Worm (Caenorhabditis elegans) whole organism, L4 larva: Measurements from ENCODE around the gene F38E1.10.

ENCODE experiments used
- F26F4.8 ChIP-seq: fragments of 200-800 bp; sonication (Bioruptor generic); conservative IDR thresholded peaks from 2 replicates; pipeline ENCODE4 v1.3.6; 2022; ENCODE audit warnings: missing genetic modification characterization, missing compliant biosample characterization
- F49E8.2 ChIP-seq: sonication (generic microtip); optimal IDR thresholded peaks from 2 replicates; lab custom pipeline; 2016; ENCODE audit warnings: missing compliant biosample characterization, mild to moderate bottlenecking, missing genetic modification characterization, borderline replicate concordance
- Y48G9A.11 ChIP-seq: fragments of 200-800 bp; sonication (Bioruptor generic); IDR thresholded peaks from 2 replicates; pipeline ENCODE4 v1.3.6; 2022; ENCODE audit warnings: missing genetic modification reagents, missing genetic modification characterization, missing compliant biosample characterization
- Y5F2A.4 ChIP-seq: fragments of 200-800 bp; sonication (Bioruptor generic); optimal IDR thresholded peaks from 2 replicates; lab custom pipeline; 2018; ENCODE audit warnings: mild to moderate bottlenecking, missing genetic modification characterization, missing compliant biosample characterization
- ZK337.2 ChIP-seq: fragments of 200-800 bp; sonication (Bioruptor generic); IDR thresholded peaks from 2 replicates; pipeline ENCODE4 v1.3.6; 2022; ENCODE audit warnings: missing genetic modification reagents, missing genetic modification characterization, missing compliant biosample characterization
- aha-1 ChIP-seq: fragments of 150-350 bp; peaks from one replicate; lab custom pipeline; 2014; ENCODE audit warnings: missing biosample characterization, missing genetic modification characterization
- ama-1 ChIP-seq: fragments of 150-350 bp; optimal IDR thresholded peaks from 2 replicates; lab custom pipeline; 2014; ENCODE audit warnings: inconsistent platforms, mixed read lengths
- arid-1 ChIP-seq: fragments of 200-800 bp; sonication (Bioruptor generic); conservative IDR thresholded peaks from 2 replicates; pipeline ENCODE4 v1.3.6; 2022; ENCODE audit warnings: missing genetic modification reagents, missing genetic modification characterization, missing compliant biosample characterization
- attf-4 ChIP-seq: sonication (generic microtip); optimal IDR thresholded peaks from 3 replicates; lab custom pipeline; 2017; ENCODE audit warnings: missing biosample characterization, missing genetic modification characterization
- ceh-20 ChIP-seq: fragments of 200-800 bp; sonication (Bioruptor generic); IDR thresholded peaks from 2 replicates; pipeline ENCODE4 v1.3.6; 2022; ENCODE audit warnings: missing genetic modification reagents, missing genetic modification characterization, missing compliant biosample characterization
- ceh-32 ChIP-seq: sonication (generic microtip); optimal IDR thresholded peaks from 2 replicates; lab custom pipeline; 2016; ENCODE audit warnings: mild to moderate bottlenecking, missing genetic modification characterization, missing compliant biosample characterization; ENCODE audit not compliant: poor library complexity
- ceh-44 ChIP-seq: fragments of 200-800 bp; sonication (Bioruptor generic); IDR thresholded peaks from 2 replicates; pipeline ENCODE4 v1.3.6; 2022; ENCODE audit warnings: missing genetic modification reagents, missing genetic modification characterization, missing compliant biosample characterization
- ctbp-1 ChIP-seq: fragments of 200-800 bp; sonication (Bioruptor generic); IDR thresholded peaks from 2 replicates; pipeline ENCODE4 v1.3.6; 2022; ENCODE audit warnings: missing genetic modification reagents, missing genetic modification characterization, missing compliant biosample characterization
- daf-16 ChIP-seq, 3 experiments: sonication (generic microtip); optimal IDR thresholded peaks; 2 replicates each; lab custom pipeline; 2016 to 2017; ENCODE audit warnings: missing genetic modification characterization in 3 of 3, missing genetic modification reagents in 3 of 3, mild to moderate bottlenecking in 2 of 3, missing compliant biosample characterization in 2 of 3, missing biosample characterization in 1 of 3, moderate library complexity in 1 of 3
- daf-19 ChIP-seq: fragments of 200-800 bp; sonication (Bioruptor generic); conservative IDR thresholded peaks from 2 replicates; pipeline ENCODE4 v1.3.6; 2022; ENCODE audit warnings: missing genetic modification characterization, missing compliant biosample characterization
- dve-1 ChIP-seq: sonication (generic microtip); optimal IDR thresholded peaks from 2 replicates; lab custom pipeline; 2017; ENCODE audit warnings: antibody characterized with exemption, mild to moderate bottlenecking, missing genetic modification characterization, missing compliant biosample characterization; ENCODE audit not compliant: insufficient read depth
- egl-27 ChIP-seq: sonication (generic microtip); optimal IDR thresholded peaks from 3 replicates; lab custom pipeline; 2017; ENCODE audit warnings: missing biosample characterization, missing genetic modification reagents, missing genetic modification characterization
- gei-8 ChIP-seq: fragments of 200-800 bp; sonication (Bioruptor generic); optimal IDR thresholded peaks from 2 replicates; lab custom pipeline; 2018; ENCODE audit warnings: mild to moderate bottlenecking, missing genetic modification characterization, missing compliant biosample characterization
- hlh-11 ChIP-seq: fragments of 200-800 bp; sonication (Bioruptor generic); optimal IDR thresholded peaks from 2 replicates; lab custom pipeline; 2018; ENCODE audit warnings: mild to moderate bottlenecking, missing genetic modification characterization, missing compliant biosample characterization
- hlh-30 ChIP-seq: sonication (generic microtip); optimal IDR thresholded peaks from 2 replicates; lab custom pipeline; 2017; ENCODE audit warnings: antibody characterized with exemption, mild to moderate bottlenecking, missing genetic modification characterization, missing compliant biosample characterization; ENCODE audit not compliant: insufficient read depth
- lin-13 ChIP-seq: fragments of 150-350 bp; optimal IDR thresholded peaks from 2 replicates; lab custom pipeline; 2014; ENCODE audit warnings: missing biosample characterization, missing genetic modification reagents, missing genetic modification characterization
- lin-38 ChIP-seq: fragments of 200-800 bp; sonication (Bioruptor generic); IDR thresholded peaks from 2 replicates; pipeline ENCODE4 v1.3.6; 2022; ENCODE audit warnings: missing genetic modification reagents, missing genetic modification characterization, missing compliant biosample characterization
- mep-1 ChIP-seq: fragments of 150-350 bp; sonication (generic microtip); optimal IDR thresholded peaks from 3 replicates; lab custom pipeline; 2014; ENCODE audit warnings: missing biosample characterization, missing genetic modification characterization
- mxl-3 ChIP-seq: fragments of 200-800 bp; sonication (Bioruptor generic); optimal IDR thresholded peaks from 2 replicates; lab custom pipeline; 2018; ENCODE audit warnings: mild to moderate bottlenecking, missing genetic modification characterization, missing compliant biosample characterization
- nhr-10 ChIP-seq: fragments of 150-350 bp; optimal IDR thresholded peaks from 2 replicates; lab custom pipeline; 2014; ENCODE audit warnings: missing biosample characterization, missing genetic modification characterization
- nhr-102 ChIP-seq: sonication (generic microtip); optimal IDR thresholded peaks from 2 replicates; lab custom pipeline; 2016; ENCODE audit warnings: mild to moderate bottlenecking, missing genetic modification characterization, moderate library complexity, missing compliant biosample characterization
- nhr-237 ChIP-seq: sonication (generic microtip); optimal IDR thresholded peaks from 2 replicates; lab custom pipeline; 2017; ENCODE audit warnings: missing biosample characterization, missing genetic modification characterization
- nhr-28 ChIP-seq: fragments of 150-350 bp; optimal IDR thresholded peaks from 2 replicates; lab custom pipeline; 2014; ENCODE audit warnings: missing biosample characterization, missing genetic modification characterization
- nhr-76 ChIP-seq: fragments of 150-350 bp; optimal IDR thresholded peaks from 2 replicates; lab custom pipeline; 2014; ENCODE audit warnings: missing biosample characterization, missing genetic modification characterization
- pha-4 ChIP-seq, 2 experiments: fragments of 150-350 bp in 1 of 2; fragments of 200-800 bp in 1 of 2; sonication (Bioruptor generic) in 1 of 2; IDR thresholded peaks in 1 of 2; optimal IDR thresholded peaks in 1 of 2; 2 replicates each; pipeline versions ENCODE4 v1.3.6 to Lab custom; 2014 to 2022; ENCODE audit warnings: missing genetic modification characterization in 2 of 2, missing genetic modification reagents in 2 of 2, missing biosample characterization in 1 of 2, missing compliant biosample characterization in 1 of 2
- snpc-1.2 ChIP-seq: fragments of 200-800 bp; sonication (Bioruptor generic); IDR thresholded peaks from 2 replicates; pipeline ENCODE4 v1.3.6; 2022; ENCODE audit warnings: missing genetic modification reagents, missing genetic modification characterization, missing compliant biosample characterization
- snpc-4 ChIP-seq: fragments of 150-350 bp; optimal IDR thresholded peaks from 2 replicates; lab custom pipeline; 2014; ENCODE audit warnings: missing biosample characterization, missing genetic modification characterization
- spr-1 ChIP-seq: sonication (generic microtip); optimal IDR thresholded peaks from 2 replicates; lab custom pipeline; 2016; ENCODE audit warnings: mild to moderate bottlenecking, missing genetic modification characterization, missing compliant biosample characterization
- tra-1 ChIP-seq: fragments of 200-800 bp; sonication (Bioruptor generic); IDR thresholded peaks from 2 replicates; pipeline ENCODE4 v1.3.6; 2022; ENCODE audit warnings: missing genetic modification reagents, missing genetic modification characterization, missing compliant biosample characterization
- unc-130 ChIP-seq: sonication (generic microtip); optimal IDR thresholded peaks from 2 replicates; lab custom pipeline; 2016; ENCODE audit warnings: missing genetic modification reagents, missing genetic modification characterization, missing compliant biosample characterization
- unc-62 ChIP-seq, 3 experiments: fragments of 150-350 bp in 1 of 3; sonication (generic microtip); optimal IDR thresholded peaks in 2 of 3; peaks in 1 of 3; 1 replicate in 1 of 3; 2 replicates in 2 of 3; lab custom pipeline; 2014 to 2017; ENCODE audit warnings: missing biosample characterization in 3 of 3, missing genetic modification characterization in 3 of 3, missing genetic modification reagents in 3 of 3, missing genotype in 1 of 3
- vab-7 ChIP-seq: fragments of 200-800 bp; sonication (Bioruptor generic); IDR thresholded peaks from 2 replicates; pipeline ENCODE4 v1.3.6; 2022; ENCODE audit warnings: missing genetic modification reagents, missing genetic modification characterization, missing compliant biosample characterization
- zfp-3 ChIP-seq: fragments of 200-800 bp; sonication (Bioruptor generic); conservative IDR thresholded peaks from 2 replicates; pipeline ENCODE4 v1.3.6; 2022; ENCODE audit warnings: missing genetic modification reagents, missing genetic modification characterization, missing compliant biosample characterization
- ztf-7 ChIP-seq: fragments of 150-350 bp; optimal IDR thresholded peaks from 2 replicates; lab custom pipeline; 2014; ENCODE audit warnings: missing biosample characterization, missing genetic modification characterization

Gene F38E1.10

ce11 chrV:8414036-8414728 lies 38.9 kb upstream of the F38E1.10 start, which contains the start of gene pos-1:
pos-1 (plus strand) TSS chrV:8414086.
- no peak for TF ChIP-seq zfp-3 (GFP tag; lab: Robert Waterston, UW)
- no peak for TF ChIP-seq ceh-32
- TF ChIP-seq aha-1, result peak; percentile 97
- no peak for TF ChIP-seq snpc-1.2
- no peak for TF ChIP-seq egl-27 (tag; lab: Kevin White, UChicago)
- TF ChIP-seq attf-4 (tag; lab: Kevin White, UChicago), result no peak
- no peak for TF ChIP-seq tra-1 (GFP tag; lab: Robert Waterston, UW)
- TF ChIP-seq, all 104 proteins: peak for 1

- TF ChIP-seq Y48G9A.11 (peak; percentile 90), ceh-32 (no peak), lin-38 (GFP tag; lab: Robert Waterston, UW) (peak; percentile 97), attf-4 (tag; lab: Kevin White, UChicago) (no peak), nhr-76 (tag; lab: Kevin White, UChicago) (no peak), snpc-1.2 (peak; percentile 71), hlh-11 (tag; lab: Kevin White, UChicago) (no peak), unc-130 (peak; percentile 86), ctbp-1 (GFP tag; lab: Robert Waterston, UW) (no peak), F26F4.8 (no peak), nhr-237 (tag; lab: Kevin White, UChicago) (no peak), daf-19 (GFP tag; lab: Robert Waterston, UW) (no peak), F49E8.2 (peak; percentile 88), ceh-20 (GFP tag; lab: Robert Waterston, UW) (no peak)
These were observed 38.2 kb upstream of the F38E1.10 start, which contains the start of gene vha-18 for ce11 chrV:8413432-8414021. vha-18 (minus strand) TSS chrV:8413482.

- no peak for TF ChIP-seq snpc-1.2
- TF ChIP-seq lin-13 (GFP tag; lab: Kevin White, UChicago), result no peak
- TF ChIP-seq unc-62 (GFP tag; optimal IDR thresholded peaks at IDR 0.05 in 1 of 2; lab: Kevin White, UChicago), result peak in 1 of 2 experiments; percentile 93
- no peak for TF ChIP-seq unc-62 (tag; optimal IDR thresholded peaks at IDR 0.05; lab: Kevin White, UChicago)
- no peak for TF ChIP-seq mep-1 (tag; lab: Kevin White, UChicago)
- no peak for TF ChIP-seq nhr-10
- TF ChIP-seq ama-1 (lab: Kevin White, UChicago), result no peak
- no peak for TF ChIP-seq Y5F2A.4 (GFP tag; lab: Kevin White, UChicago)
- no peak for TF ChIP-seq vab-7 (GFP tag; lab: Robert Waterston, UW)
These were observed 35.1 kb upstream of the F38E1.10 start, which contains the start of gene F52E1.2 for ce11 chrV:8410406-8410805. F52E1.2 (plus strand) TSS chrV:8410595.

- TF ChIP-seq ceh-44 (GFP tag; lab: Robert Waterston, UW) (no peak), nhr-28 (tag; lab: Kevin White, UChicago) (peak; percentile 26), tra-1 (GFP tag; lab: Robert Waterston, UW) (no peak), hlh-11 (tag; lab: Kevin White, UChicago) (peak; percentile 67), gei-8 (GFP tag; lab: Kevin White, UChicago) (no peak), mxl-3 (GFP tag; lab: Kevin White, UChicago) (peak; percentile 55), hlh-30 (peak; percentile 37), F26F4.8 (no peak), arid-1 (no peak), unc-62 (GFP tag; optimal IDR thresholded peaks at IDR 0.05 in 1 of 2; lab: Kevin White, UChicago) (peak in 1 of 2 experiments; percentile 37), unc-62 (tag; optimal IDR thresholded peaks at IDR 0.05; lab: Kevin White, UChicago) (no peak)
- TF ChIP-seq, all 104 proteins: peak for 5
These were observed 34.3 kb upstream of the F38E1.10 start for ce11 chrV:8409594-8409993.

ce11 chrV:8406911-8407310 lies 31.6 kb upstream of the F38E1.10 start:
- TF ChIP-seq tra-1 (GFP tag; lab: Robert Waterston, UW) (no peak), snpc-4 (tag; lab: Kevin White, UChicago) (no peak), ztf-7 (tag; lab: Kevin White, UChicago) (no peak), daf-16 (GFP tag; optimal IDR thresholded peaks at IDR 0.05; lab: Kevin White, UChicago) (no peak), daf-16 (tag; optimal IDR thresholded peaks at IDR 0.05; lab: Kevin White, UChicago) (peak; percentile 54), hlh-11 (tag; lab: Kevin White, UChicago) (peak; percentile 18), unc-62 (GFP tag; optimal IDR thresholded peaks at IDR 0.05 in 1 of 2; lab: Kevin White, UChicago) (peak in 1 of 2 experiments; percentile 90), unc-62 (tag; optimal IDR thresholded peaks at IDR 0.05; lab: Kevin White, UChicago) (no peak), nhr-28 (tag; lab: Kevin White, UChicago) (peak; percentile 11), pha-4 (GFP tag; IDR thresholded peaks at IDR 0.05; lab: Robert Waterston, UW) (no peak), pha-4 (tag; optimal IDR thresholded peaks at IDR 0.05; lab: Kevin White, UChicago) (peak; percentile 35), nhr-102 (tag; lab: Kevin White, UChicago) (no peak), spr-1 (tag; lab: Kevin White, UChicago) (no peak), ZK337.2 (no peak), arid-1 (no peak), dve-1 (peak; percentile 27)
